Worm (Caenorhabditis elegans): ENCODE data around the gene dpy-18.

DNA sequence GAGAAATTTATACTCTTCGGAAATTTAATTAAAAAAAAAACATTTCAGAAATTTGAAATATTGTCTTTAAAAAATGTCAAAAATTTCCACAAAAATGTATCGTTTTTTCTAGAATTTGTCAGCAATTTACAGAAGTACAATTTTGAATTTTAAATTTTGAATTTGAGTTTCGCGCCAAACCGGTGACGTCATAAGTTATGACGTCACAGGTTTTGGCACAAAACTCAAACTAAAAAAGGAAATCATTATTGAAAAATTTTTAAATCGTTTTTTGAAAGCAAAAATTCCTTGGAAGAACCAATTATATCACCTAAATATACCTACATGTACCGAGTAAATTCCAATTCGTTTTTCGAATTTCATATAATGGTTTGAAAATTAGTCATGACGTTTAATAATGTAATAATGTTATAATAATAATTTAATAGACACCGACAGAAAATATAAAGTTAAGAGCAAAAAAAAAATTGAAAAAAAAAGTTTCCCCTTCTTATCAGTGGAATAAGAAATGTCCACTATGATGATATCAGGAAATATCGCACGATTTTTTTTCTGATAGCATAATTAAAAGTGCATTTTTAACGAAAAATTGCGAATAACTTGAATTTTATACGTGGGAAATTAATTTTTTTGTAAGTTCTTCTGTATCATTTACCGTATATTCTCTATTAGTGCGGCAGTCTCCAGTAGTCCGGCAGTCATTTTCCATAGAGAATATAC, 27.5 kb downstream of the dpy-18 start:
- TF ChIP-seq ets-7 (tag; optimal IDR thresholded peaks at IDR 0.05): no peak
- no peak for TF ChIP-seq ama-1 (optimal IDR thresholded peaks at IDR 0.05)
- no peak for TF ChIP-seq aly-1 (tag; optimal IDR thresholded peaks at IDR 0.05)
- TF ChIP-seq scrt-1 (GFP tag; IDR thresholded peaks at IDR 0.05): no peak
- no peak for TF ChIP-seq flt-1 (GFP tag; IDR thresholded peaks at IDR 0.05)
- no peak for TF ChIP-seq ceh-13 (GFP tag; optimal IDR thresholded peaks at IDR 0.05)
- TF ChIP-seq sea-1 (GFP tag; conservative IDR thresholded peaks at IDR 0.05): no peak
- TF ChIP-seq hnd-1 (tag; optimal IDR thresholded peaks at IDR 0.05): no peak

All from whole organism, early embryonic.